Worm (Caenorhabditis elegans): ENCODE data around the gene apc-11.

DNA sequence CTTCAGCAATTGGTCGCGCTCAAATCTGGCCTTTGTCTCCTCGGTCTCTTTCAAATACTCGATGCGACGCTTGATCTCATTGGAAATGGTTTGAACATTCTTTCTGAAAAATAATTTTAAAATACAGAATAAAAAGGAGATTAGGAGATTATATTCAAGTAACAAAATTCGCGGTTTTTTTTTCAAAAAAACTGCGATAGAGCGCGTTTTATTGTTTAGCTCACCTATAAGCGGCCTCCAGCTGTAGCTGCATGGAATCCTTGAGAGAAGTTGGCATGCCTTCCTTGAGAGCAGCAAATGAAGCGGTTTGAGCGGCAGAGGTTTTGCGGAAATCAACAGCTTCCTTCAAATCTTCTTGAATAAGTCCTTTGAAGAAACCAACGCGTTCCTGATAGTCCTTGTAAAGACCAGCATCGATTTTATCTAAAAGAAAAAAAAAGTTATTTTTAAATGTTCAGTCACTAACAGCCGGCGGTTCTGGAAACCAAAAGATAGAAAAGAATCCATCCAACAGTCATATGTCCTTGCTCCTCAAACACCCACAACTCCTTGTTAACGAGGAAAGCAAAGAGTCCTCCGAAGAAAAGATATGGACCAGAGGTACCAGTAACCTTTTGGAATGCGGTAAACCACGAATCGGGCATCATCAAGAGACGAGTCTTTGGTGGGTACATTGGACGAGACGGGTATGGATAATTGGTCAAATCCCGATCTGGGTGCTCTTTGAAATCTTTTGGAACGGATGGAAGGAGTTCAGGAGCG is 719 bp upstream of the apc-11 start:
- no peak for TF ChIP-seq tab-1 (GFP tag; IDR thresholded peaks at IDR 0.05)
- no peak for TF ChIP-seq ztf-29 (GFP tag; IDR thresholded peaks at IDR 0.05)
- no peak for TF ChIP-seq flt-1 (GFP tag; IDR thresholded peaks at IDR 0.05)
